Fruit fly (Drosophila melanogaster) whole organism, pupa: ENCODE measurements around the gene Alp12.

ENCODE experiments used
- CG10348 ChIP-seq: fragments of 200-800 bp; sonication (Bioruptor generic); IDR thresholded peaks from 2 replicates; pipeline ENCODE4 v1.3.6; 2022; ENCODE audit warnings: missing biosample characterization, missing genetic modification characterization
- CG13204 ChIP-seq: fragments of 200-800 bp; sonication (Bioruptor generic); optimal IDR thresholded peaks from 2 replicates; lab custom pipeline; 2018; ENCODE audit warnings: missing biosample characterization, mild to moderate bottlenecking, missing genetic modification characterization, moderate library complexity
- CG17806 ChIP-seq: fragments of 200-800 bp; sonication (Bioruptor generic); optimal IDR thresholded peaks from 2 replicates; lab custom pipeline; 2018; ENCODE audit warnings: missing biosample characterization, mild to moderate bottlenecking, missing genetic modification characterization, moderate library complexity
- CG32121 ChIP-seq: fragments of 200-800 bp; sonication (Bioruptor generic); IDR thresholded peaks from 2 replicates; pipeline ENCODE4 v1.3.6; 2022; ENCODE audit warnings: missing biosample characterization, missing genetic modification characterization
- CG34367 ChIP-seq: fragments of 200-800 bp; sonication (Bioruptor generic); optimal IDR thresholded peaks from 2 replicates; lab custom pipeline; 2018; ENCODE audit warnings: missing biosample characterization, mild to moderate bottlenecking, missing genetic modification characterization
- CG4496 ChIP-seq: fragments of 200-800 bp; sonication (Bioruptor generic); IDR thresholded peaks from 3 replicates; pipeline ENCODE4 v1.3.6; 2022; ENCODE audit warnings: missing biosample characterization, missing genetic modification characterization
- CG8159 ChIP-seq: fragments of 200-800 bp; sonication (Bioruptor generic); optimal IDR thresholded peaks from 3 replicates; lab custom pipeline; 2018; ENCODE audit warnings: missing biosample characterization, mild to moderate bottlenecking, missing genetic modification characterization, moderate library complexity
- CG8301 ChIP-seq: fragments of 200-800 bp; sonication (Bioruptor generic); optimal IDR thresholded peaks from 2 replicates; lab custom pipeline; 2018; ENCODE audit warnings: missing biosample characterization, mild to moderate bottlenecking, missing genetic modification characterization
- CG9948 ChIP-seq: fragments of 200-800 bp; sonication (Bioruptor generic); optimal IDR thresholded peaks from 2 replicates; lab custom pipeline; 2018; ENCODE audit warnings: missing biosample characterization, mild to moderate bottlenecking, missing genetic modification characterization, moderate library complexity
- D1 ChIP-seq: fragments of 200-800 bp; sonication (Bioruptor generic); optimal IDR thresholded peaks from 2 replicates; lab custom pipeline; 2018; ENCODE audit warnings: missing biosample characterization, mild to moderate bottlenecking, missing genetic modification characterization, moderate library complexity
- EcR ChIP-seq: fragments of 200-800 bp; sonication (Bioruptor generic); optimal IDR thresholded peaks from 3 replicates; lab custom pipeline; 2019; ENCODE audit warnings: missing biosample characterization, missing genetic modification characterization, mild to moderate bottlenecking, moderate library complexity, missing genetic modification reagents
- Pif1A ChIP-seq: fragments of 200-800 bp; sonication (Bioruptor generic); optimal IDR thresholded peaks from 3 replicates; lab custom pipeline; 2016; ENCODE audit warnings: missing biosample characterization, missing genetic modification characterization
- gl ChIP-seq: fragments of 200-800 bp; sonication (Bioruptor generic); optimal IDR thresholded peaks from 2 replicates; lab custom pipeline; 2018; ENCODE audit warnings: missing biosample characterization, mild to moderate bottlenecking, missing genetic modification characterization
- rn ChIP-seq: fragments of 200-800 bp; sonication (Bioruptor generic); IDR thresholded peaks from 2 replicates; pipeline ENCODE4 v1.3.6; 2022; ENCODE audit warnings: missing biosample characterization, missing genetic modification characterization

DNA sequence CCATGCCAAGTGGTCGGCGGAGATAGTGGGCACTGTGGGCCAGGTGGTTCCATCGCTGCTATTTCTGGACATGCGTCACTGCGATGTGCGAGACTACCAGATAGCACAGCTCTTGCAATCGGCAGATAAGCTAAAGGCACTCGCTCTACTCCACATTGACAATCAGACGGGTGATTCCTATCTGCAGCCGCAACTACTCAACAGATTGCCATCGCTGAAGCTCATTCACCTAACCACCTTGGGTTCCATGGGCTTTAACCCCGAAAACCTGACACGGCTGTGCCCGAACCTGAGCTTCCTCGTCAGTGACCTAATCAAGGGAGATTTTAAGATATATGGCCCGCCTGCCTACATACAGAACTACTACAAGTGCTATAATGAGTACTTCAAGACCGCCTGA is 5.9 kb downstream of the Alp12 start:
- TF ChIP-seq CG17806 (no peak), CG34367 (tag; lab: Kevin White, UChicago) (no peak), EcR (GFP tag; lab: Kevin White, UChicago) (peak; percentile 81), CG13204 (GFP tag; lab: Kevin White, UChicago) (no peak), rn (GFP tag; lab: Robert Waterston, UW) (no peak), Pif1A (GFP tag; lab: Kevin White, UChicago) (no peak), CG8159 (no peak), CG4496 (GFP tag; lab: Robert Waterston, UW) (no peak), CG8301 (tag; lab: Kevin White, UChicago) (no peak), CG32121 (GFP tag; lab: Robert Waterston, UW) (no peak), D1 (tag; lab: Kevin White, UChicago) (no peak), CG10348 (GFP tag; lab: Robert Waterston, UW) (no peak), CG9948 (tag; lab: Kevin White, UChicago) (no peak), gl (no peak)
